Worm (Caenorhabditis elegans) whole organism, early embryonic: ENCODE measurements around the gene sto-2.

Source experiments
- B0310.2 ChIP-seq: sonication (generic microtip); optimal IDR thresholded peaks from 2 replicates; lab custom pipeline; 2016; ENCODE audit warnings: mild to moderate bottlenecking, missing genetic modification characterization, missing compliant biosample characterization
- F13C5.2 ChIP-seq: sonication (generic microtip); optimal IDR thresholded peaks from 2 replicates; lab custom pipeline; 2017; ENCODE audit warnings: mild to moderate bottlenecking, missing genetic modification characterization, inconsistent platforms, missing compliant biosample characterization
- aly-1 ChIP-seq: sonication (generic microtip); optimal IDR thresholded peaks from 2 replicates; lab custom pipeline; 2016; ENCODE audit warnings: missing genetic modification characterization, missing compliant biosample characterization
- ama-1 ChIP-seq: fragments of 150-350 bp; optimal IDR thresholded peaks from 2 replicates; lab custom pipeline; 2014
- ceh-13 ChIP-seq: fragments of 200-800 bp; sonication (Bioruptor generic); optimal IDR thresholded peaks from 2 replicates; lab custom pipeline; 2018; ENCODE audit warnings: mild to moderate bottlenecking, missing genetic modification characterization, missing compliant biosample characterization
- ceh-36 ChIP-seq: sonication (generic microtip); optimal IDR thresholded peaks from 2 replicates; lab custom pipeline; 2016; ENCODE audit warnings: missing genetic modification characterization, inconsistent platforms, missing compliant biosample characterization
- ets-7 ChIP-seq: sonication (generic microtip); optimal IDR thresholded peaks from 2 replicates; lab custom pipeline; 2016; ENCODE audit warnings: missing genotype, missing genetic modification characterization, missing compliant biosample characterization
- flt-1 ChIP-seq: fragments of 200-800 bp; sonication (Bioruptor generic); IDR thresholded peaks from 2 replicates; pipeline ENCODE4 v1.3.6; 2022; ENCODE audit warnings: missing genetic modification characterization, missing compliant biosample characterization
- hmbx-1 ChIP-seq: sonication (generic microtip); optimal IDR thresholded peaks from 2 replicates; lab custom pipeline; 2016; ENCODE audit warnings: mild to moderate bottlenecking, missing genetic modification characterization, missing compliant biosample characterization
- hmg-4 ChIP-seq: fragments of 200-800 bp; sonication (Bioruptor generic); optimal IDR thresholded peaks from 2 replicates; lab custom pipeline; 2018; ENCODE audit warnings: mild to moderate bottlenecking, missing genetic modification characterization, missing compliant biosample characterization
- hnd-1 ChIP-seq: sonication (generic microtip); optimal IDR thresholded peaks from 2 replicates; lab custom pipeline; 2016; ENCODE audit warnings: missing genetic modification characterization, missing compliant biosample characterization
- pes-1 ChIP-seq: fragments of 200-800 bp; sonication (Bioruptor generic); IDR thresholded peaks from 2 replicates; pipeline ENCODE4 v1.3.6; 2022; ENCODE audit warnings: missing genetic modification reagents, missing genetic modification characterization, missing compliant biosample characterization
- scrt-1 ChIP-seq: fragments of 200-800 bp; sonication (Bioruptor generic); IDR thresholded peaks from 2 replicates; pipeline ENCODE4 v1.3.6; 2022; ENCODE audit warnings: missing genetic modification characterization, missing compliant biosample characterization
- sea-1 ChIP-seq: fragments of 200-800 bp; sonication (Bioruptor generic); conservative IDR thresholded peaks from 2 replicates; pipeline ENCODE4 v1.3.6; 2022; ENCODE audit warnings: missing genetic modification characterization, missing compliant biosample characterization
- tbx-11 ChIP-seq: fragments of 200-800 bp; sonication (Bioruptor generic); IDR thresholded peaks from 2 replicates; pipeline ENCODE4 v1.3.6; 2022; ENCODE audit warnings: missing genetic modification characterization, missing compliant biosample characterization
- tbx-37 ChIP-seq: fragments of 200-800 bp; sonication (Bioruptor generic); conservative IDR thresholded peaks from 2 replicates; pipeline ENCODE4 v1.3.6; 2022; ENCODE audit warnings: missing genetic modification reagents, missing genetic modification characterization, missing compliant biosample characterization
- tra-4 ChIP-seq: sonication (generic microtip); optimal IDR thresholded peaks from 2 replicates; lab custom pipeline; 2017; ENCODE audit warnings: missing genetic modification characterization, missing compliant biosample characterization

Gene sto-2

ce11 chrX:5269359-5269758 lies 53.8 kb downstream of the sto-2 start:
- no peak for TF ChIP-seq B0310.2 (tag; lab: Kevin White, UChicago)
- TF ChIP-seq hmbx-1 (tag; lab: Kevin White, UChicago), result no peak
- TF ChIP-seq flt-1 (GFP tag; lab: Robert Waterston, UW), result no peak
- TF ChIP-seq tbx-37, result no peak
- TF ChIP-seq aly-1 (tag; lab: Kevin White, UChicago), result no peak
- no peak for TF ChIP-seq hnd-1 (tag; lab: Kevin White, UChicago)
- TF ChIP-seq pes-1 (GFP tag; lab: Robert Waterston, UW), result no peak
- no peak for TF ChIP-seq sea-1
- TF ChIP-seq tra-4 (tag; lab: Kevin White, UChicago), result no peak

DNA sequence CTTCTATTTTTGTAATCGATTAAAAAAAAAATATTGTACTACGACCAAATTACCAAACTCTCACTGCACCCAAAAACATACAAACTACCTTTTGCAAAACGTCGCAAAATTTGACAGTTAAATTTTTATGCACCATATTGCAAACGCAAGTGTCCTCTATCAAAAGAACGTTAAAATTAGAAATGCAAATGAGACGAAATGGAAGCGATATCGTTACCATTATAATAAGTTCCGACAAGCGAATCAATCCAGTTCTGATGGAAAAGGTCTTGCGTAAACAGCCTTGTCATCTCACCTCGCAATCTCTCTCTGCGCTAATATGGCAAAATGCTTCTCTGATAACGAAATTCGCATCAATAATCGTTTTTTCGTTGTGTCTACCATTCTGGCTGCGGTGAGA lies 55.1 kb downstream of the sto-2 start:
- no peak for TF ChIP-seq tbx-11 (GFP tag; lab: Robert Waterston, UW)
- TF ChIP-seq hmbx-1 (tag; lab: Kevin White, UChicago), result no peak
- TF ChIP-seq pes-1 (GFP tag; lab: Robert Waterston, UW), result no peak
- TF ChIP-seq hnd-1 (tag; lab: Kevin White, UChicago), result no peak
- no peak for TF ChIP-seq ets-7 (tag; lab: Kevin White, UChicago)

ce11 chrX:5265356-5265755 lies 57.8 kb downstream of the sto-2 start:
- TF ChIP-seq tra-4 (tag; lab: Kevin White, UChicago) (no peak), hnd-1 (tag; lab: Kevin White, UChicago) (no peak), tbx-37 (no peak), aly-1 (tag; lab: Kevin White, UChicago) (no peak), tbx-11 (GFP tag; lab: Robert Waterston, UW) (no peak), hmbx-1 (tag; lab: Kevin White, UChicago) (no peak), hmg-4 (GFP tag; lab: Kevin White, UChicago) (no peak), pes-1 (GFP tag; lab: Robert Waterston, UW) (no peak), ama-1 (no peak), flt-1 (GFP tag; lab: Robert Waterston, UW) (no peak), B0310.2 (tag; lab: Kevin White, UChicago) (no peak), ceh-13 (GFP tag; lab: Kevin White, UChicago) (no peak), ceh-36 (tag; lab: Kevin White, UChicago) (no peak), F13C5.2 (tag; lab: Kevin White, UChicago) (no peak), sea-1 (no peak), scrt-1 (GFP tag; lab: Robert Waterston, UW) (no peak), ets-7 (tag; lab: Kevin White, UChicago) (no peak)

DNA sequence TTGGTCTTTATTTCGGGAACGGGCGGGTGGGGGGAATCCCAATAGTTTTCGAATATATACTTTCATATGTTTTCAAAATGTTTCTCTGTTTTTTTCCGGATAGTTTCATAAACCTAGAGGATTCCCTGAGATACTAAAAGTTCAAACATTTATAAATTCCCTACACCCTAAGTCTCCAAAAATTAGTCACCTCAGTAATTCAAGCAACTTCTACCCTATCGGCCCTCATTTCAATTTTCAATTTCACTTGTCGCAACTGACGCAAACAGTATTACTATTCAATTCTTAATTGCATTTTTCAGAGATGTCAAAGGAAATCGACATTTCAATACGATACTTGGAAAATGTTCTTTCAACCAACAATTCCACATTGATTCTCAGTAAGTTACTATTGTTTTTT lies 59.2 kb downstream of the sto-2 start, which contains the start of gene Y34B4A.4:
TSS of gene Y34B4A.4 (plus strand) at position 301 of the 400 bp plus-strand sequence.
- TF ChIP-seq tbx-37, result no peak
- TF ChIP-seq ets-7 (tag; lab: Kevin White, UChicago), result no peak
- no peak for TF ChIP-seq tra-4 (tag; lab: Kevin White, UChicago)
- TF ChIP-seq sea-1, result no peak
- no peak for TF ChIP-seq hnd-1 (tag; lab: Kevin White, UChicago)
- no peak for TF ChIP-seq F13C5.2 (tag; lab: Kevin White, UChicago)
- no peak for TF ChIP-seq flt-1 (GFP tag; lab: Robert Waterston, UW)
- no peak for TF ChIP-seq aly-1 (tag; lab: Kevin White, UChicago)
- no peak for TF ChIP-seq tbx-11 (GFP tag; lab: Robert Waterston, UW)

ce11 chrX:5263585-5263984 lies 59.6 kb downstream of the sto-2 start:
- TF ChIP-seq B0310.2 (tag; lab: Kevin White, UChicago), result no peak
- no peak for TF ChIP-seq ama-1
- TF ChIP-seq aly-1 (tag; lab: Kevin White, UChicago), result no peak
- TF ChIP-seq flt-1 (GFP tag; lab: Robert Waterston, UW), result no peak
- no peak for TF ChIP-seq scrt-1 (GFP tag; lab: Robert Waterston, UW)
- no peak for TF ChIP-seq hmg-4 (GFP tag; lab: Kevin White, UChicago)
- TF ChIP-seq tbx-37, result no peak
- TF ChIP-seq pes-1 (GFP tag; lab: Robert Waterston, UW), result no peak
- TF ChIP-seq ceh-13 (GFP tag; lab: Kevin White, UChicago), result no peak
- no peak for TF ChIP-seq tbx-11 (GFP tag; lab: Robert Waterston, UW)
- no peak for TF ChIP-seq ets-7 (tag; lab: Kevin White, UChicago)
- no peak for TF ChIP-seq hnd-1 (tag; lab: Kevin White, UChicago)
- no peak for TF ChIP-seq sea-1
- no peak for TF ChIP-seq hmbx-1 (tag; lab: Kevin White, UChicago)
- TF ChIP-seq tra-4 (tag; lab: Kevin White, UChicago), result no peak
- TF ChIP-seq ceh-36 (tag; lab: Kevin White, UChicago), result no peak

ce11 chrX:5262033-5262432 lies 61.2 kb downstream of the sto-2 start:
- TF ChIP-seq ceh-13 (GFP tag; lab: Kevin White, UChicago) (no peak), sea-1 (no peak), ama-1 (no peak), aly-1 (tag; lab: Kevin White, UChicago) (no peak)

- TF ChIP-seq ceh-13 (GFP tag; lab: Kevin White, UChicago) (no peak), hmbx-1 (tag; lab: Kevin White, UChicago) (no peak), F13C5.2 (tag; lab: Kevin White, UChicago) (no peak), sea-1 (no peak), ceh-36 (tag; lab: Kevin White, UChicago) (no peak), tra-4 (tag; lab: Kevin White, UChicago) (no peak), hnd-1 (tag; lab: Kevin White, UChicago) (no peak), B0310.2 (tag; lab: Kevin White, UChicago) (no peak), ets-7 (tag; lab: Kevin White, UChicago) (no peak), tbx-11 (GFP tag; lab: Robert Waterston, UW) (no peak), tbx-37 (no peak), scrt-1 (GFP tag; lab: Robert Waterston, UW) (no peak), hmg-4 (GFP tag; lab: Kevin White, UChicago) (no peak), flt-1 (GFP tag; lab: Robert Waterston, UW) (no peak), pes-1 (GFP tag; lab: Robert Waterston, UW) (no peak), ama-1 (no peak)
Observed at ce11 chrX:5260389-5260788, 62.8 kb downstream of the sto-2 start.
